Fruit fly (Drosophila melanogaster) whole organism, embryonic: ENCODE results near the gene Trl.

Source experiments
- Aef1 ChIP-seq: fragments of 200-800 bp; sonication (Bioruptor generic); IDR thresholded peaks from 3 replicates; pipeline ENCODE4 v1.3.6; 2022; ENCODE audit warnings: missing biosample characterization, missing genetic modification characterization
- Atf3 ChIP-seq: fragments of 200-800 bp; sonication (Bioruptor generic); optimal IDR thresholded peaks from 3 replicates; lab custom pipeline; 2016; ENCODE audit warnings: missing biosample characterization, missing genetic modification characterization
- CG10366 ChIP-seq: fragments of 200-800 bp; sonication (Bioruptor generic); IDR thresholded peaks from 2 replicates; pipeline ENCODE4 v1.3.6; 2022; ENCODE audit warnings: missing biosample characterization, missing genetic modification characterization
- CG11247 ChIP-seq: fragments of 200-800 bp; sonication (Bioruptor generic); IDR thresholded peaks from 2 replicates; pipeline ENCODE4 v1.3.6; 2022; ENCODE audit warnings: missing biosample characterization, missing genetic modification characterization
- CG12104 ChIP-seq: fragments of 200-800 bp; sonication (Bioruptor generic); optimal IDR thresholded peaks from 3 replicates; lab custom pipeline; 2016; ENCODE audit warnings: missing biosample characterization, missing genetic modification characterization
- CG12236 ChIP-seq: fragments of 200-800 bp; sonication (Bioruptor generic); optimal IDR thresholded peaks from 2 replicates; lab custom pipeline; 2016; ENCODE audit warnings: missing biosample characterization, missing genetic modification characterization
- CG14050 ChIP-seq: fragments of 200-800 bp; sonication (Bioruptor generic); IDR thresholded peaks from 3 replicates; pipeline ENCODE4 v1.3.6; 2022; ENCODE audit warnings: missing biosample characterization, missing genetic modification characterization
- CG15073 ChIP-seq: fragments of 200-800 bp; sonication (Bioruptor generic); optimal IDR thresholded peaks from 2 replicates; lab custom pipeline; 2016; ENCODE audit warnings: missing biosample characterization, missing genetic modification characterization
- CG16813 ChIP-seq: fragments of 200-800 bp; sonication (Bioruptor generic); IDR thresholded peaks from 3 replicates; pipeline ENCODE4 v1.3.6; 2022; ENCODE audit warnings: missing biosample characterization, missing genetic modification characterization; ENCODE audit not compliant: partially characterized antibody
- CG2116 ChIP-seq: fragments of 200-800 bp; sonication (Bioruptor generic); optimal IDR thresholded peaks from 3 replicates; lab custom pipeline; 2018; ENCODE audit warnings: missing biosample characterization, mild to moderate bottlenecking, missing genetic modification characterization
- CG30020 ChIP-seq: fragments of 200-800 bp; optimal IDR thresholded peaks from 2 replicates; lab custom pipeline; 2019; ENCODE audit warnings: missing biosample characterization, mild to moderate bottlenecking, missing genetic modification characterization, moderate library complexity
- CG5245 ChIP-seq: fragments of 200-800 bp; sonication (Bioruptor generic); optimal IDR thresholded peaks from 3 replicates; lab custom pipeline; 2016; ENCODE audit warnings: missing biosample characterization, missing genetic modification characterization
- CG5953 ChIP-seq: fragments of 200-800 bp; sonication (Bioruptor generic); IDR thresholded peaks from 2 replicates; pipeline ENCODE4 v1.3.6; 2022; ENCODE audit warnings: missing biosample characterization, missing genetic modification characterization
- CG6254 ChIP-seq: fragments of 200-800 bp; sonication (Bioruptor generic); optimal IDR thresholded peaks from 3 replicates; lab custom pipeline; 2017; ENCODE audit warnings: mild to moderate bottlenecking, missing biosample characterization, missing genetic modification reagents, missing genetic modification characterization
- CG6654 ChIP-seq: fragments of 200-800 bp; sonication (Bioruptor generic); optimal IDR thresholded peaks from 2 replicates; lab custom pipeline; 2017; ENCODE audit warnings: missing biosample characterization, mild to moderate bottlenecking, missing genetic modification characterization
- CG6765 ChIP-seq: fragments of 200-800 bp; sonication (Bioruptor generic); optimal IDR thresholded peaks from 3 replicates; lab custom pipeline; 2017; ENCODE audit warnings: missing biosample characterization, mild to moderate bottlenecking, missing genetic modification characterization
- CG7928 ChIP-seq: fragments of 200-800 bp; sonication (Bioruptor generic); optimal IDR thresholded peaks from 2 replicates; lab custom pipeline; 2017; ENCODE audit warnings: missing biosample characterization, mild to moderate bottlenecking, missing genetic modification characterization
- Dek ChIP-seq: fragments of 200-800 bp; sonication (Bioruptor generic); optimal IDR thresholded peaks from 3 replicates; lab custom pipeline; 2019; ENCODE audit warnings: missing biosample characterization, mild to moderate bottlenecking, missing genetic modification characterization, moderate library complexity
- Dip2 ChIP-seq: fragments of 200-800 bp; sonication (Bioruptor generic); IDR thresholded peaks from 2 replicates; pipeline ENCODE4 v1.3.6; 2022; ENCODE audit warnings: missing biosample characterization, missing genetic modification characterization
- Gsc ChIP-seq: fragments of 200-800 bp; sonication (Bioruptor generic); IDR thresholded peaks from 2 replicates; pipeline ENCODE4 v1.3.6; 2022; ENCODE audit warnings: missing biosample characterization, missing genetic modification characterization
- Hey ChIP-seq: fragments of 200-800 bp; sonication (Bioruptor generic); optimal IDR thresholded peaks from 3 replicates; lab custom pipeline; 2018; ENCODE audit warnings: missing biosample characterization, mild to moderate bottlenecking, missing genetic modification characterization
- Hmx ChIP-seq: fragments of 200-800 bp; sonication (Bioruptor generic); optimal IDR thresholded peaks from 2 replicates; lab custom pipeline; 2016; ENCODE audit warnings: missing biosample characterization, missing genetic modification characterization
- Nf-YA ChIP-seq: fragments of 200-800 bp; sonication (Bioruptor generic); IDR thresholded peaks from 2 replicates; pipeline ENCODE4 v1.3.6; 2022; ENCODE audit warnings: missing biosample characterization, missing genetic modification characterization
- Pdp1 ChIP-seq, 2 experiments: fragments of 200-800 bp; sonication (Bioruptor generic); optimal IDR thresholded peaks; 3 replicates each; lab custom pipeline; 2016; ENCODE audit warnings: missing biosample characterization in 2 of 2, missing genetic modification characterization in 2 of 2, mild to moderate bottlenecking in 1 of 2, moderate library complexity in 1 of 2
- Poxn ChIP-seq: fragments of 200-800 bp; sonication (Bioruptor generic); IDR thresholded peaks from 2 replicates; pipeline ENCODE4 v1.3.6; 2022; ENCODE audit warnings: missing biosample characterization, missing genetic modification characterization
- Rx ChIP-seq: fragments of 200-800 bp; sonication (Bioruptor generic); IDR thresholded peaks from 2 replicates; pipeline ENCODE4 v1.3.6; 2022; ENCODE audit warnings: missing biosample characterization, missing genetic modification characterization
- Six4 ChIP-seq: fragments of 200-800 bp; sonication (Bioruptor generic); optimal IDR thresholded peaks from 2 replicates; lab custom pipeline; 2016; ENCODE audit warnings: missing biosample characterization, missing genetic modification characterization
- TFAM ChIP-seq: fragments of 200-800 bp; sonication (Bioruptor generic); optimal IDR thresholded peaks from 2 replicates; lab custom pipeline; 2017; ENCODE audit warnings: missing biosample characterization, missing genetic modification characterization, inconsistent platforms
- Tbp ChIP-seq: fragments of >200 bp; optimal IDR thresholded peaks from 2 replicates; lab custom pipeline; 2018; ENCODE audit warnings: missing biosample characterization, missing genetic modification characterization
- aop ChIP-seq: fragments of 200-800 bp; sonication (Bioruptor generic); IDR thresholded peaks from 2 replicates; pipeline ENCODE4 v1.3.6; 2022; ENCODE audit warnings: missing biosample characterization, missing genetic modification characterization
- ara ChIP-seq: fragments of 200-800 bp; sonication (Bioruptor generic); IDR thresholded peaks from 2 replicates; pipeline ENCODE4 v1.3.6; 2022; ENCODE audit warnings: missing biosample characterization, missing genetic modification characterization
- bbx ChIP-seq: fragments of 200-800 bp; sonication (Bioruptor generic); IDR thresholded peaks from 2 replicates; pipeline ENCODE4 v1.3.6; 2022; ENCODE audit warnings: missing biosample characterization, missing genetic modification characterization; ENCODE audit not compliant: partially characterized antibody
- crc ChIP-seq: fragments of 200-800 bp; sonication (Bioruptor generic); optimal IDR thresholded peaks from 2 replicates; lab custom pipeline; 2016; ENCODE audit warnings: missing biosample characterization, missing genetic modification characterization
- croc ChIP-seq: fragments of 200-800 bp; sonication (Bioruptor generic); conservative IDR thresholded peaks from 3 replicates; pipeline ENCODE4 v1.3.6; 2022; ENCODE audit warnings: missing biosample characterization, missing genetic modification characterization
- crol ChIP-seq: fragments of 200-800 bp; sonication (Bioruptor generic); IDR thresholded peaks from 2 replicates; pipeline ENCODE4 v1.3.6; 2022; ENCODE audit warnings: missing biosample characterization, missing genetic modification characterization
- dati ChIP-seq: fragments of 200-800 bp; sonication (Bioruptor generic); IDR thresholded peaks from 2 replicates; pipeline ENCODE4 v1.3.6; 2022; ENCODE audit warnings: missing biosample characterization, missing genetic modification characterization
- dimm ChIP-seq: fragments of 200-800 bp; sonication (Bioruptor generic); IDR thresholded peaks from 2 replicates; pipeline ENCODE4 v1.3.6; 2022; ENCODE audit warnings: missing biosample characterization, missing genetic modification characterization
- dpn ChIP-seq, 2 experiments: fragments of 200-800 bp; sonication (Bioruptor generic); optimal IDR thresholded peaks; 3 replicates each; lab custom pipeline; 2016; ENCODE audit warnings: missing biosample characterization in 2 of 2, missing genetic modification characterization in 2 of 2
- ftz-f1 ChIP-seq: fragments of 200-800 bp; sonication (Bioruptor generic); optimal IDR thresholded peaks from 2 replicates; lab custom pipeline; 2016; ENCODE audit warnings: missing biosample characterization, missing genetic modification characterization
- gce ChIP-seq: fragments of 200-800 bp; sonication (Bioruptor generic); IDR thresholded peaks from 3 replicates; pipeline ENCODE4 v1.3.6; 2022; ENCODE audit warnings: missing biosample characterization, missing genetic modification characterization
- grau ChIP-seq: fragments of 200-800 bp; optimal IDR thresholded peaks from 3 replicates; lab custom pipeline; 2019; ENCODE audit warnings: missing biosample characterization, mild to moderate bottlenecking, missing genetic modification characterization, moderate library complexity
- grn ChIP-seq: fragments of 200-800 bp; sonication (Bioruptor generic); optimal IDR thresholded peaks from 3 replicates; lab custom pipeline; 2017; ENCODE audit warnings: missing biosample characterization, missing genetic modification characterization
- her ChIP-seq: fragments of 200-800 bp; sonication (Bioruptor generic); optimal IDR thresholded peaks from 2 replicates; lab custom pipeline; 2016; ENCODE audit warnings: missing biosample characterization, missing genetic modification characterization
- hkb ChIP-seq, 2 experiments: fragments of 200-800 bp in 1 of 2; fragments of >200 bp in 1 of 2; sonication (Bioruptor generic) in 1 of 2; IDR thresholded peaks in 1 of 2; optimal IDR thresholded peaks in 1 of 2; 2 replicates each; pipeline versions ENCODE4 v1.3.6 to Lab custom; 2017 to 2022; ENCODE audit warnings: missing biosample characterization in 1 of 2, missing genetic modification characterization in 1 of 2
- lbe ChIP-seq: fragments of 200-800 bp; sonication (Bioruptor generic); optimal IDR thresholded peaks from 2 replicates; lab custom pipeline; 2016; ENCODE audit warnings: missing biosample characterization, mild to moderate bottlenecking, missing genetic modification characterization
- nau ChIP-seq: fragments of 200-800 bp; sonication (Bioruptor generic); optimal IDR thresholded peaks from 3 replicates; lab custom pipeline; 2017; ENCODE audit warnings: missing biosample characterization, mild to moderate bottlenecking, missing genetic modification characterization, missing genetic modification reagents
- pb ChIP-seq: fragments of 200-800 bp; sonication (Bioruptor generic); optimal IDR thresholded peaks from 3 replicates; lab custom pipeline; 2016; ENCODE audit warnings: missing biosample characterization, missing genetic modification characterization
- phol ChIP-seq: fragments of 200-800 bp; sonication (Bioruptor generic); optimal IDR thresholded peaks from 3 replicates; lab custom pipeline; 2018; ENCODE audit warnings: missing biosample characterization, mild to moderate bottlenecking, missing genetic modification characterization, moderate library complexity
- salm ChIP-seq: fragments of 200-800 bp; sonication (Bioruptor generic); optimal IDR thresholded peaks from 2 replicates; lab custom pipeline; 2018; ENCODE audit warnings: missing biosample characterization, mild to moderate bottlenecking, missing genetic modification characterization
- schlank ChIP-seq: fragments of 200-800 bp; sonication (Bioruptor generic); optimal IDR thresholded peaks from 2 replicates; lab custom pipeline; 2018; ENCODE audit warnings: missing biosample characterization, mild to moderate bottlenecking, missing genetic modification characterization
- sim ChIP-seq: fragments of 200-800 bp; sonication (Bioruptor generic); IDR thresholded peaks from 2 replicates; pipeline ENCODE4 v1.3.6; 2022; ENCODE audit warnings: missing biosample characterization, missing genetic modification characterization
- ssp ChIP-seq: fragments of 200-800 bp; sonication (Bioruptor generic); IDR thresholded peaks from 2 replicates; pipeline ENCODE4 v1.3.6; 2022; ENCODE audit warnings: missing biosample characterization, missing genetic modification characterization
- trem ChIP-seq: fragments of 200-800 bp; optimal IDR thresholded peaks from 3 replicates; lab custom pipeline; 2019; ENCODE audit warnings: missing biosample characterization, mild to moderate bottlenecking, missing genetic modification characterization, moderate library complexity

Gene Trl

dm6 chr3L:14706461-14706880 lies 54.4 kb downstream of the Trl start (continued):
- TF ChIP-seq hkb (optimal IDR thresholded peaks at IDR 0.05; lab: Kevin White, UChicago) = no peak
- no peak; the same call in 1 of the 2 replicates for TF ChIP-seq hkb (GFP tag; IDR thresholded peaks at IDR 0.05; lab: Robert Waterston, UW)
- no peak for TF ChIP-seq Aef1 (GFP tag; lab: Robert Waterston, UW)
- TF ChIP-seq dati (GFP tag; lab: Robert Waterston, UW) = no peak
- TF ChIP-seq sim (GFP tag; lab: Robert Waterston, UW) = no peak
- TF ChIP-seq trem = no peak
- TF ChIP-seq CG5245 (GFP tag; lab: Kevin White, UChicago) = no peak
- TF ChIP-seq ssp (GFP tag; lab: Robert Waterston, UW) = no peak
- no peak for TF ChIP-seq CG12236 (GFP tag; lab: Kevin White, UChicago)
- no peak for TF ChIP-seq CG10366
- no peak for TF ChIP-seq grau (tag; lab: Kevin White, UChicago)
- peak; percentile 15 for TF ChIP-seq schlank
- no peak for TF ChIP-seq Poxn (GFP tag; lab: Robert Waterston, UW)
- TF ChIP-seq CG11247 = no peak
- no peak for TF ChIP-seq CG7928 (GFP tag; lab: Kevin White, UChicago)
- no peak for TF ChIP-seq croc (GFP tag; lab: Robert Waterston, UW)
- TF ChIP-seq bbx (GFP tag; lab: Robert Waterston, UW) = peak; percentile 74; the same call in 1 of the 2 replicates
- TF ChIP-seq Hmx (GFP tag; lab: Kevin White, UChicago) = no peak
- no peak for TF ChIP-seq CG5953 (GFP tag; lab: Robert Waterston, UW)
- no peak for TF ChIP-seq CG16813 (GFP tag; lab: Robert Waterston, UW)
- no peak for TF ChIP-seq phol (tag; lab: Kevin White, UChicago)
- TF ChIP-seq salm = no peak
- no peak for TF ChIP-seq Nf-YA (GFP tag; lab: Robert Waterston, UW)
- TF ChIP-seq CG2116 = no peak
- no peak for TF ChIP-seq Six4
- TF ChIP-seq CG6654 (GFP tag; lab: Kevin White, UChicago) = no peak
- TF ChIP-seq CG30020 (tag; lab: Kevin White, UChicago) = no peak
- TF ChIP-seq Rx = no peak
- no peak for TF ChIP-seq pb (GFP tag; lab: Kevin White, UChicago)
- no peak for TF ChIP-seq aop (GFP tag; lab: Robert Waterston, UW)
- no peak for TF ChIP-seq lbe
- peak; percentile 51 for TF ChIP-seq nau (GFP tag; lab: Kevin White, UChicago)
- no peak for TF ChIP-seq Gsc (GFP tag; lab: Robert Waterston, UW)
- no peak for TF ChIP-seq Tbp (GFP tag; lab: Kevin White, UChicago)
- TF ChIP-seq Atf3 (GFP tag; lab: Kevin White, UChicago) = no peak
- TF ChIP-seq ftz-f1 (GFP tag; lab: Kevin White, UChicago) = peak; percentile 65
- TF ChIP-seq Dip2 = no peak
- TF ChIP-seq ara (GFP tag; lab: Robert Waterston, UW) = no peak
- TF ChIP-seq CG15073 (GFP tag; lab: Kevin White, UChicago) = no peak
- no peak for TF ChIP-seq TFAM (GFP tag; lab: Kevin White, UChicago)
- peak in 1 of 2 experiments; percentile 2 for TF ChIP-seq dpn (GFP tag; optimal IDR thresholded peaks at IDR 0.05; lab: Kevin White, UChicago)
- TF ChIP-seq CG6254 = no peak
- no peak for TF ChIP-seq her
- TF ChIP-seq crol (GFP tag; lab: Robert Waterston, UW) = no peak
- no peak for TF ChIP-seq Dek (tag; lab: Kevin White, UChicago)
- TF ChIP-seq Hey = peak; percentile 59
- TF ChIP-seq gce (GFP tag; lab: Robert Waterston, UW) = no peak
- TF ChIP-seq Pdp1 (GFP tag; optimal IDR thresholded peaks at IDR 0.05; lab: Kevin White, UChicago) = no peak
- TF ChIP-seq CG6765 = peak; percentile 29
- no peak for TF ChIP-seq dimm (GFP tag; lab: Robert Waterston, UW)
- no peak for TF ChIP-seq CG12104 (GFP tag; lab: Kevin White, UChicago)
- no peak for TF ChIP-seq crc (GFP tag; lab: Kevin White, UChicago)
- TF ChIP-seq CG14050 (GFP tag; lab: Robert Waterston, UW) = no peak
- no peak for TF ChIP-seq grn (GFP tag; lab: Kevin White, UChicago)
